Worm (Caenorhabditis elegans) whole organism, L4 larva: ENCODE data around the gene dmsr-14.

ENCODE experiments used
- F10B5.3 ChIP-seq: sonication (generic microtip); optimal IDR thresholded peaks from 2 replicates; lab custom pipeline; 2016; ENCODE audit warnings: mild to moderate bottlenecking, missing genetic modification characterization, missing compliant biosample characterization
- F26F4.8 ChIP-seq: fragments of 200-800 bp; sonication (Bioruptor generic); conservative IDR thresholded peaks from 2 replicates; pipeline ENCODE4 v1.3.6; 2022; ENCODE audit warnings: missing genetic modification characterization, missing compliant biosample characterization
- F37D6.2 ChIP-seq: sonication (generic microtip); optimal IDR thresholded peaks from 2 replicates; lab custom pipeline; 2016; ENCODE audit warnings: mild to moderate bottlenecking, missing genetic modification characterization, missing compliant biosample characterization
- F49E8.2 ChIP-seq: sonication (generic microtip); optimal IDR thresholded peaks from 2 replicates; lab custom pipeline; 2016; ENCODE audit warnings: missing compliant biosample characterization, mild to moderate bottlenecking, missing genetic modification characterization, borderline replicate concordance
- Y75B8A.6 ChIP-seq: fragments of 200-800 bp; sonication (Bioruptor generic); IDR thresholded peaks from 2 replicates; pipeline ENCODE4 v1.3.6; 2022; ENCODE audit warnings: missing genetic modification reagents, missing genetic modification characterization, missing compliant biosample characterization
- ZK546.5 ChIP-seq, 2 experiments: sonication (generic microtip); optimal IDR thresholded peaks; 2 replicates each; lab custom pipeline; 2017; ENCODE audit warnings: missing biosample characterization in 2 of 2, missing genetic modification characterization in 2 of 2
- aha-1 ChIP-seq: fragments of 150-350 bp; peaks from one replicate; lab custom pipeline; 2014; ENCODE audit warnings: missing biosample characterization, missing genetic modification characterization
- aly-2 ChIP-seq: sonication (generic microtip); optimal IDR thresholded peaks from 2 replicates; lab custom pipeline; 2018; ENCODE audit warnings: missing biosample characterization, missing genetic modification characterization
- ceh-20 ChIP-seq: fragments of 200-800 bp; sonication (Bioruptor generic); IDR thresholded peaks from 2 replicates; pipeline ENCODE4 v1.3.6; 2022; ENCODE audit warnings: missing genetic modification reagents, missing genetic modification characterization, missing compliant biosample characterization
- ceh-28 ChIP-seq: fragments of 150-350 bp; optimal IDR thresholded peaks from 2 replicates; lab custom pipeline; 2014; ENCODE audit warnings: missing biosample characterization, missing genetic modification reagents, missing genetic modification characterization
- ces-1 ChIP-seq: fragments of 150-350 bp; sonication (generic microtip); optimal IDR thresholded peaks from 4 replicates; lab custom pipeline; 2014; ENCODE audit warnings: missing biosample characterization, missing genetic modification reagents, missing genetic modification characterization
- cey-2 ChIP-seq: sonication (generic microtip); optimal IDR thresholded peaks from 3 replicates; lab custom pipeline; 2017; ENCODE audit warnings: missing genetic modification characterization, mild to moderate bottlenecking, missing compliant biosample characterization, antibody characterized with exemption, borderline replicate concordance; ENCODE audit not compliant: insufficient read depth
- ctbp-1 ChIP-seq: fragments of 200-800 bp; sonication (Bioruptor generic); IDR thresholded peaks from 2 replicates; pipeline ENCODE4 v1.3.6; 2022; ENCODE audit warnings: missing genetic modification reagents, missing genetic modification characterization, missing compliant biosample characterization
- daf-12 ChIP-seq: fragments of 150-350 bp; optimal IDR thresholded peaks from 2 replicates; lab custom pipeline; 2014; ENCODE audit warnings: missing biosample characterization, missing genetic modification reagents, missing genetic modification characterization
- daf-8 ChIP-seq: fragments of 200-800 bp; sonication (Bioruptor generic); IDR thresholded peaks from 2 replicates; pipeline ENCODE4 v1.3.6; 2022; ENCODE audit warnings: missing genetic modification characterization, missing compliant biosample characterization
- dmd-6 ChIP-seq: fragments of 200-800 bp; sonication (Bioruptor generic); IDR thresholded peaks from 2 replicates; pipeline ENCODE4 v1.3.6; 2022; ENCODE audit warnings: missing genetic modification reagents, missing genetic modification characterization, missing compliant biosample characterization
- dmd-9 ChIP-seq: fragments of 200-800 bp; sonication (Bioruptor generic); IDR thresholded peaks from 2 replicates; pipeline ENCODE4 v1.3.6; 2022; ENCODE audit warnings: missing genetic modification reagents, missing genetic modification characterization, missing compliant biosample characterization
- egl-27 ChIP-seq: sonication (generic microtip); optimal IDR thresholded peaks from 3 replicates; lab custom pipeline; 2017; ENCODE audit warnings: missing biosample characterization, missing genetic modification reagents, missing genetic modification characterization
- gei-8 ChIP-seq: fragments of 200-800 bp; sonication (Bioruptor generic); optimal IDR thresholded peaks from 2 replicates; lab custom pipeline; 2018; ENCODE audit warnings: mild to moderate bottlenecking, missing genetic modification characterization, missing compliant biosample characterization
- hif-1 ChIP-seq, 2 experiments: sonication (generic microtip); optimal IDR thresholded peaks; 2 replicates each; lab custom pipeline; 2016 to 2017; ENCODE audit warnings: missing compliant biosample characterization in 2 of 2, missing genetic modification characterization in 2 of 2, missing genetic modification reagents in 2 of 2, missing genotype in 2 of 2, mild to moderate bottlenecking in 1 of 2
- lim-7 ChIP-seq: fragments of 200-800 bp; sonication (Bioruptor generic); IDR thresholded peaks from 2 replicates; pipeline ENCODE4 v1.3.6; 2022; ENCODE audit warnings: missing genetic modification characterization, missing compliant biosample characterization
- lin-39 ChIP-seq: fragments of 150-350 bp; optimal IDR thresholded peaks from 2 replicates; lab custom pipeline; 2014; ENCODE audit warnings: missing biosample characterization, missing genetic modification reagents, missing genetic modification characterization
- madf-9 ChIP-seq: fragments of 200-800 bp; sonication (Bioruptor generic); conservative IDR thresholded peaks from 2 replicates; pipeline ENCODE4 v1.3.6; 2022; ENCODE audit warnings: missing genetic modification reagents, missing genetic modification characterization, missing compliant biosample characterization
- mep-1 ChIP-seq: fragments of 150-350 bp; sonication (generic microtip); optimal IDR thresholded peaks from 3 replicates; lab custom pipeline; 2014; ENCODE audit warnings: missing biosample characterization, missing genetic modification characterization
- mxl-2 ChIP-seq: fragments of 200-800 bp; sonication (Bioruptor generic); conservative IDR thresholded peaks from 2 replicates; pipeline ENCODE4 v1.3.6; 2022; ENCODE audit warnings: missing genetic modification reagents, missing genetic modification characterization, missing compliant biosample characterization
- nhr-10 ChIP-seq: fragments of 150-350 bp; optimal IDR thresholded peaks from 2 replicates; lab custom pipeline; 2014; ENCODE audit warnings: missing biosample characterization, missing genetic modification characterization
- nhr-102 ChIP-seq: sonication (generic microtip); optimal IDR thresholded peaks from 2 replicates; lab custom pipeline; 2016; ENCODE audit warnings: mild to moderate bottlenecking, missing genetic modification characterization, moderate library complexity, missing compliant biosample characterization
- nhr-111 ChIP-seq: fragments of 200-800 bp; sonication (Bioruptor generic); optimal IDR thresholded peaks from 2 replicates; lab custom pipeline; 2018; ENCODE audit warnings: mild to moderate bottlenecking, missing genetic modification characterization, missing compliant biosample characterization
- nhr-25 ChIP-seq: sonication (generic microtip); optimal IDR thresholded peaks from 2 replicates; lab custom pipeline; 2017; ENCODE audit warnings: missing genetic modification characterization, mild to moderate bottlenecking, missing compliant biosample characterization, antibody characterized with exemption, moderate library complexity, borderline replicate concordance; ENCODE audit not compliant: insufficient read depth
- nhr-28 ChIP-seq: fragments of 150-350 bp; optimal IDR thresholded peaks from 2 replicates; lab custom pipeline; 2014; ENCODE audit warnings: missing biosample characterization, missing genetic modification characterization
- nhr-42 ChIP-seq: fragments of 200-800 bp; sonication (Bioruptor generic); IDR thresholded peaks from 2 replicates; pipeline ENCODE4 v1.3.6; 2022; ENCODE audit warnings: missing genetic modification characterization, missing compliant biosample characterization
- nhr-76 ChIP-seq: fragments of 150-350 bp; optimal IDR thresholded peaks from 2 replicates; lab custom pipeline; 2014; ENCODE audit warnings: missing biosample characterization, missing genetic modification characterization
- nhr-77 ChIP-seq: fragments of 150-350 bp; optimal IDR thresholded peaks from 2 replicates; lab custom pipeline; 2014; ENCODE audit warnings: missing biosample characterization, missing genetic modification characterization
- pha-4 ChIP-seq, 2 experiments: fragments of 150-350 bp in 1 of 2; fragments of 200-800 bp in 1 of 2; sonication (Bioruptor generic) in 1 of 2; IDR thresholded peaks in 1 of 2; optimal IDR thresholded peaks in 1 of 2; 2 replicates each; pipeline versions ENCODE4 v1.3.6 to Lab custom; 2014 to 2022; ENCODE audit warnings: missing genetic modification characterization in 2 of 2, missing genetic modification reagents in 2 of 2, missing biosample characterization in 1 of 2, missing compliant biosample characterization in 1 of 2
- sdz-12 ChIP-seq: fragments of 200-800 bp; sonication (Bioruptor generic); optimal IDR thresholded peaks from 2 replicates; lab custom pipeline; 2018; ENCODE audit warnings: mild to moderate bottlenecking, missing genetic modification characterization, missing compliant biosample characterization
- set-16 ChIP-seq: fragments of 200-800 bp; sonication (Bioruptor generic); IDR thresholded peaks from 2 replicates; pipeline ENCODE4 v1.3.6; 2022; ENCODE audit warnings: missing genetic modification reagents, missing genetic modification characterization, missing compliant biosample characterization
- skn-1 ChIP-seq: fragments of 150-350 bp; optimal IDR thresholded peaks from 2 replicates; lab custom pipeline; 2014; ENCODE audit warnings: missing biosample characterization, missing genetic modification characterization
- snpc-1.2 ChIP-seq: fragments of 200-800 bp; sonication (Bioruptor generic); IDR thresholded peaks from 2 replicates; pipeline ENCODE4 v1.3.6; 2022; ENCODE audit warnings: missing genetic modification reagents, missing genetic modification characterization, missing compliant biosample characterization
- snpc-4 ChIP-seq: fragments of 150-350 bp; optimal IDR thresholded peaks from 2 replicates; lab custom pipeline; 2014; ENCODE audit warnings: missing biosample characterization, missing genetic modification characterization
- spr-1 ChIP-seq: sonication (generic microtip); optimal IDR thresholded peaks from 2 replicates; lab custom pipeline; 2016; ENCODE audit warnings: mild to moderate bottlenecking, missing genetic modification characterization, missing compliant biosample characterization
- tra-1 ChIP-seq: fragments of 200-800 bp; sonication (Bioruptor generic); IDR thresholded peaks from 2 replicates; pipeline ENCODE4 v1.3.6; 2022; ENCODE audit warnings: missing genetic modification reagents, missing genetic modification characterization, missing compliant biosample characterization
- unc-130 ChIP-seq: sonication (generic microtip); optimal IDR thresholded peaks from 2 replicates; lab custom pipeline; 2016; ENCODE audit warnings: missing genetic modification reagents, missing genetic modification characterization, missing compliant biosample characterization
- zip-2 ChIP-seq: fragments of 150-350 bp; optimal IDR thresholded peaks from 2 replicates; lab custom pipeline; 2014; ENCODE audit warnings: missing biosample characterization, missing genetic modification characterization
- ztf-11 ChIP-seq: fragments of 150-350 bp; optimal IDR thresholded peaks from 2 replicates; lab custom pipeline; 2014; ENCODE audit warnings: missing biosample characterization, missing genetic modification characterization
- ztf-7 ChIP-seq: fragments of 150-350 bp; optimal IDR thresholded peaks from 2 replicates; lab custom pipeline; 2014; ENCODE audit warnings: missing biosample characterization, missing genetic modification characterization

The dmsr-14 gene

ce11 chrV:6803992-6804391 lies 13.1 kb downstream of the dmsr-14 start, which contains the start of gene dmsr-11:
Gene dmsr-11 (minus strand): TSS chrV:6804092.
- TF ChIP-seq unc-130 (no peak), mxl-2 (GFP tag; lab: Robert Waterston, UW) (no peak), dmd-6 (GFP tag; lab: Robert Waterston, UW) (no peak), nhr-111 (no peak), ztf-11 (tag; lab: Kevin White, UChicago) (no peak), nhr-77 (tag; lab: Kevin White, UChicago) (no peak), dmd-9 (no peak), mep-1 (tag; lab: Kevin White, UChicago) (no peak), madf-9 (GFP tag; lab: Robert Waterston, UW) (no peak), skn-1 (tag; lab: Kevin White, UChicago) (no peak), nhr-102 (no peak), sdz-12 (GFP tag; lab: Kevin White, UChicago) (no peak)

- TF ChIP-seq nhr-25 (tag; lab: Kevin White, UChicago) = no peak
- no peak for TF ChIP-seq mep-1 (tag; lab: Kevin White, UChicago)
- TF ChIP-seq dmd-9 = no peak
- TF ChIP-seq ZK546.5 (tag; optimal IDR thresholded peaks at IDR 0.05; lab: Kevin White, UChicago) = no peak
- peak; percentile 3 for TF ChIP-seq aha-1 (tag; lab: Kevin White, UChicago)
- TF ChIP-seq zip-2 (tag; lab: Kevin White, UChicago) = no peak
- TF ChIP-seq aly-2 (tag; lab: Kevin White, UChicago) = no peak
- TF ChIP-seq cey-2 = no peak
Observed at ce11 chrV:6801850-6802249, 15.2 kb downstream of the dmsr-14 start, which contains the start of gene dmsr-10. Gene dmsr-10 (minus strand): TSS chrV:6801950.

- TF ChIP-seq F37D6.2 (tag; lab: Kevin White, UChicago) (no peak), ceh-28 (tag; lab: Kevin White, UChicago) (no peak), snpc-1.2 (GFP tag; lab: Robert Waterston, UW) (no peak), pha-4 (GFP tag; IDR thresholded peaks at IDR 0.05; lab: Robert Waterston, UW) (no peak), pha-4 (tag; optimal IDR thresholded peaks at IDR 0.05; lab: Kevin White, UChicago) (no peak), aha-1 (tag; lab: Kevin White, UChicago) (no peak)
Observed at ce11 chrV:6799564-6799963, 17.5 kb downstream of the dmsr-14 start, which contains the start of gene dmsr-9. Gene dmsr-9 (minus strand): TSS chrV:6799664.

- TF ChIP-seq ceh-28 (tag; lab: Kevin White, UChicago) = no peak
- TF ChIP-seq daf-12 (tag; lab: Kevin White, UChicago) = no peak
- no peak for TF ChIP-seq Y75B8A.6 (GFP tag; lab: Robert Waterston, UW)
- no peak for TF ChIP-seq ces-1 (GFP tag; lab: Kevin White, UChicago)
- TF ChIP-seq daf-8 = no peak
- no peak for TF ChIP-seq spr-1 (tag; lab: Kevin White, UChicago)
- no peak for TF ChIP-seq cey-2
- no peak for TF ChIP-seq nhr-42 (GFP tag; lab: Robert Waterston, UW)
- TF ChIP-seq nhr-76 (tag; lab: Kevin White, UChicago) = no peak
- peak; percentile 38 for TF ChIP-seq nhr-28 (tag; lab: Kevin White, UChicago)
- TF ChIP-seq ctbp-1 (GFP tag; lab: Robert Waterston, UW) = no peak
- no peak for TF ChIP-seq aly-2 (tag; lab: Kevin White, UChicago)
- no peak for TF ChIP-seq ceh-20
- TF ChIP-seq tra-1 (GFP tag; lab: Robert Waterston, UW) = no peak
- no peak for TF ChIP-seq ztf-7 (tag; lab: Kevin White, UChicago)
- no peak for TF ChIP-seq dmd-6 (GFP tag; lab: Robert Waterston, UW)
- TF ChIP-seq F26F4.8 (GFP tag; lab: Robert Waterston, UW) = no peak
- TF ChIP-seq gei-8 = no peak
- TF ChIP-seq egl-27 (tag; lab: Kevin White, UChicago) = no peak
- TF ChIP-seq pha-4 (GFP tag; IDR thresholded peaks at IDR 0.05; lab: Robert Waterston, UW) = no peak
- TF ChIP-seq pha-4 (tag; optimal IDR thresholded peaks at IDR 0.05; lab: Kevin White, UChicago) = no peak
- no peak for TF ChIP-seq nhr-10 (tag; lab: Kevin White, UChicago)
- no peak for TF ChIP-seq F49E8.2
- TF ChIP-seq lin-39 = no peak
- no peak for TF ChIP-seq set-16 (GFP tag; lab: Robert Waterston, UW)
- no peak for TF ChIP-seq F10B5.3
- no peak for TF ChIP-seq lim-7 (GFP tag; lab: Robert Waterston, UW)
- TF ChIP-seq snpc-4 = no peak
- no peak for TF ChIP-seq hif-1 (tag; optimal IDR thresholded peaks at IDR 0.05; lab: Kevin White, UChicago)
Observed at ce11 chrV:6796894-6797293, 20.2 kb downstream of the dmsr-14 start.
